Fruit fly (Drosophila melanogaster) whole organism, adult: ENCODE data around the gene bap.

Experiments
- CG11617 ChIP-seq: fragments of 200-800 bp; sonication (Bioruptor generic); optimal IDR thresholded peaks from 2 replicates; lab custom pipeline; 2017; ENCODE audit warnings: mild to moderate bottlenecking, missing biosample characterization, missing genetic modification reagents, missing genetic modification characterization
- CG12768 ChIP-seq: fragments of 200-800 bp; sonication (Bioruptor generic); optimal IDR thresholded peaks from 2 replicates; lab custom pipeline; 2017; ENCODE audit warnings: missing biosample characterization, missing genetic modification characterization, mild to moderate bottlenecking, moderate library complexity, missing genetic modification reagents
- CG14711 ChIP-seq: fragments of 200-800 bp; sonication (Bioruptor generic); optimal IDR thresholded peaks from 2 replicates; lab custom pipeline; 2018; ENCODE audit warnings: missing biosample characterization, mild to moderate bottlenecking, missing genetic modification characterization, moderate library complexity
- CG1620 ChIP-seq: fragments of 200-800 bp; sonication (Bioruptor generic); optimal IDR thresholded peaks from 2 replicates; lab custom pipeline; 2016; ENCODE audit warnings: missing biosample characterization, missing genetic modification characterization
- CG33017 ChIP-seq: fragments of 200-800 bp; sonication (Bioruptor generic); optimal IDR thresholded peaks from 2 replicates; lab custom pipeline; 2018; ENCODE audit warnings: missing biosample characterization, mild to moderate bottlenecking, missing genetic modification characterization, moderate library complexity
- CG5204 ChIP-seq: fragments of 200-800 bp; sonication (Bioruptor generic); optimal IDR thresholded peaks from 2 replicates; lab custom pipeline; 2016; ENCODE audit warnings: missing biosample characterization, missing genetic modification characterization
- CG7045 ChIP-seq: fragments of 200-800 bp; sonication (Bioruptor generic); optimal IDR thresholded peaks from 2 replicates; lab custom pipeline; 2017; ENCODE audit warnings: missing biosample characterization, mild to moderate bottlenecking, missing genetic modification characterization
- CG7101 ChIP-seq: fragments of 200-800 bp; sonication (Bioruptor generic); optimal IDR thresholded peaks from 2 replicates; lab custom pipeline; 2018; ENCODE audit warnings: missing biosample characterization, mild to moderate bottlenecking, missing genetic modification characterization, moderate library complexity
- Clk ChIP-seq: fragments of 200-800 bp; sonication (Bioruptor generic); optimal IDR thresholded peaks from 2 replicates; lab custom pipeline; 2017; ENCODE audit warnings: missing biosample characterization, missing genetic modification characterization
- Crg-1 ChIP-seq: fragments of 200-800 bp; sonication (Bioruptor generic); optimal IDR thresholded peaks from 2 replicates; lab custom pipeline; 2016; ENCODE audit warnings: missing biosample characterization, missing genetic modification characterization
- Hr96 ChIP-seq: fragments of 200-800 bp; sonication (Bioruptor generic); optimal IDR thresholded peaks from 2 replicates; lab custom pipeline; 2016; ENCODE audit warnings: missing biosample characterization, missing genetic modification characterization
- Mnt ChIP-seq: fragments of 200-800 bp; sonication (Bioruptor generic); optimal IDR thresholded peaks from 2 replicates; lab custom pipeline; 2016; ENCODE audit warnings: missing biosample characterization, mild to moderate bottlenecking, missing genetic modification characterization
- bab1 ChIP-seq: fragments of 200-800 bp; sonication (Bioruptor generic); optimal IDR thresholded peaks from 3 replicates; lab custom pipeline; 2019; ENCODE audit warnings: missing biosample characterization, mild to moderate bottlenecking, missing genetic modification characterization, moderate library complexity
- cic ChIP-seq: fragments of 200-800 bp; sonication (Bioruptor generic); optimal IDR thresholded peaks from 2 replicates; lab custom pipeline; 2017; ENCODE audit warnings: missing biosample characterization, mild to moderate bottlenecking, missing genetic modification characterization, moderate library complexity
- cnc ChIP-seq, 2 experiments: fragments of >200 bp; optimal IDR thresholded peaks; 2 replicates each; lab custom pipeline; 2017
- kay ChIP-seq: fragments of 200-800 bp; sonication (Bioruptor generic); peaks from one replicate; lab custom pipeline; 2016; ENCODE audit warnings: missing biosample characterization, missing genetic modification characterization, borderline replicate concordance
- ovo ChIP-seq: fragments of 200-800 bp; sonication (Bioruptor generic); optimal IDR thresholded peaks from 2 replicates; lab custom pipeline; 2016; ENCODE audit warnings: missing biosample characterization, missing genetic modification characterization
- pad ChIP-seq: fragments of 200-800 bp; sonication (Bioruptor generic); optimal IDR thresholded peaks from 3 replicates; lab custom pipeline; 2017; ENCODE audit warnings: missing biosample characterization, missing genetic modification characterization, mild to moderate bottlenecking, moderate library complexity, missing genetic modification reagents
- tj ChIP-seq: fragments of 200-800 bp; sonication (Bioruptor generic); optimal IDR thresholded peaks from 3 replicates; lab custom pipeline; 2017; ENCODE audit warnings: missing biosample characterization, mild to moderate bottlenecking, missing genetic modification characterization, moderate library complexity
- toe ChIP-seq: fragments of 200-800 bp; sonication (Bioruptor generic); optimal IDR thresholded peaks from 2 replicates; lab custom pipeline; 2016; ENCODE audit warnings: missing biosample characterization, missing genetic modification characterization

Gene bap

dm6 chr3R:21407145-21407544 lies 18.5 kb downstream of the bap start, which contains the start of gene CheB93a:
Gene CheB93a, plus strand, starts transcription at chr3R:21407445.
- TF ChIP-seq CG5204 (no peak), Hr96 (GFP tag; lab: Kevin White, UChicago) (no peak), Clk (no peak), kay (GFP tag; lab: Kevin White, UChicago) (no peak)

- no peak for TF ChIP-seq Hr96 (GFP tag; lab: Kevin White, UChicago)
- no peak for TF ChIP-seq Crg-1
- no peak for TF ChIP-seq CG14711 (tag; lab: Kevin White, UChicago)
- TF ChIP-seq CG7045 (GFP tag; lab: Kevin White, UChicago), result no peak
- TF ChIP-seq bab1 (GFP tag; lab: Kevin White, UChicago), result no peak
- TF ChIP-seq tj, result no peak
- TF ChIP-seq cic, result no peak
- no peak for TF ChIP-seq CG11617 (GFP tag; lab: Kevin White, UChicago)
- no peak for TF ChIP-seq Mnt (GFP tag; lab: Kevin White, UChicago)
These were observed 19.7 kb downstream of the bap start for dm6 chr3R:21408372-21408771.

- TF ChIP-seq CG14711 (tag; lab: Kevin White, UChicago) (no peak), toe (GFP tag; lab: Kevin White, UChicago) (no peak), Mnt (GFP tag; lab: Kevin White, UChicago) (no peak), CG1620 (GFP tag; lab: Kevin White, UChicago) (no peak), CG7045 (GFP tag; lab: Kevin White, UChicago) (no peak), CG11617 (GFP tag; lab: Kevin White, UChicago) (no peak), tj (no peak), cic (no peak), CG33017 (tag; lab: Kevin White, UChicago) (no peak), Hr96 (GFP tag; lab: Kevin White, UChicago) (no peak), cnc (optimal IDR thresholded peaks at IDR 0.05; lab: Kevin White, UChicago) (no peak), CG12768 (GFP tag; lab: Kevin White, UChicago) (no peak), Crg-1 (no peak), CG5204 (no peak), ovo (GFP tag; lab: Kevin White, UChicago) (no peak), CG7101 (tag; lab: Kevin White, UChicago) (no peak), bab1 (GFP tag; lab: Kevin White, UChicago) (no peak), pad (GFP tag; lab: Kevin White, UChicago) (no peak)
These were observed 20.1 kb downstream of the bap start, which contains the start of gene CheB93b for dm6 chr3R:21408823-21409222. Gene CheB93b, plus strand, starts transcription at chr3R:21409123.

DNA sequence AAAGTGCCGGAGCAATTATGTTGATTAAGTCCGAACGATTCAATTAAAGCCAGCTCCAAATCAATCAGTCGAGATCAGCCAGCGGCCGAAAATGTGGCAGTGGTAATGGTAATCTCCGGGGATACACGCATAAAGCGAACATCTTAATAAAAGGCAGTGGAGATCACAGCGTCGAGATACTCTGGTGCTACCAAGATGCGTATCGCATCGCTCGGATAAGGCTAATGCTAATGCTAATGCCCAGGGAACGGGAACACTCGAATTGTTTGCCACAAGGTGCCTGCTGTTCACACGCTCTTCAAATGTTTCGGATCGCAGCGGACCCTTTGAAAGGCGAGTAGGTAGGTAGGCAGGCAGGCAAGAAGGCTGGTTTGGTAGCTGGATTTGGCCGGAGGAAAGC lies 25.5 kb downstream of the bap start:
- TF ChIP-seq ovo (GFP tag; lab: Kevin White, UChicago) (no peak), CG7101 (tag; lab: Kevin White, UChicago) (no peak), CG11617 (GFP tag; lab: Kevin White, UChicago) (no peak), CG5204 (no peak), cic (no peak), Hr96 (GFP tag; lab: Kevin White, UChicago) (no peak), toe (GFP tag; lab: Kevin White, UChicago) (no peak), kay (GFP tag; lab: Kevin White, UChicago) (no peak), bab1 (GFP tag; lab: Kevin White, UChicago) (no peak), CG14711 (tag; lab: Kevin White, UChicago) (no peak), CG12768 (GFP tag; lab: Kevin White, UChicago) (no peak), CG1620 (GFP tag; lab: Kevin White, UChicago) (no peak)

DNA sequence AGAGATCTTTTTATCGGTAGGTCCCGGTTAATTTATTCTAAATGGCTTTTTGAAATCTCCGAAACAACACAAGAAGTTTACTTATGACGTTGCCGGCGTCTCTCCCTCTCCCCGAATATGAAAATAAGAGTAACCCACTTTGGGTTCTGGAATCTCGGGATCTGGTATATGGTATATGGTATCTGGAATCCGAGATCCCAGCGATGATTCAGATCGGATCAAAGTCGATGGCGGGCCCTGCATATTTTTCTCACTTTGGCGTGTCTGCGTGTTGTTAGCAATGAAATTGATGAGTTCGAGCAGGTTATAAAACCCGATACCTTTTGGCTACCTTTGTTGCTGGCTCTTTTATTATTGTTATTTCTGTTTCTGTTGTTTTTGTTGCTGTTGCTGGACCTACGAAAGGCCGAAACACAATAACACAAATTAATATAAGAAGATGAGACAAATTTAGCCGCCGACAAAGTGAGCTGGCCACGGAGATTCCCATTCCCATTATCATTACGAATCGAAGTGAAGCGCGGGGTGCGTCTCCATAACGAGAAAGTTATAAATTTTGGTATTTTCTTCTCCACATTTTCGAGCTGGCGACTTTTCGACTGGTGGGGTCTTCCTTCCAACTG lies 26.4 kb downstream of the bap start:
- TF ChIP-seq CG12768 (GFP tag; lab: Kevin White, UChicago) (no peak), cic (no peak)

dm6 chr3R:21416888-21417287 lies 28.2 kb downstream of the bap start:
- no peak for TF ChIP-seq Crg-1
- no peak for TF ChIP-seq CG1620 (GFP tag; lab: Kevin White, UChicago)
- TF ChIP-seq ovo (GFP tag; lab: Kevin White, UChicago), result no peak
- no peak for TF ChIP-seq Clk
- no peak for TF ChIP-seq toe (GFP tag; lab: Kevin White, UChicago)
- no peak for TF ChIP-seq pad (GFP tag; lab: Kevin White, UChicago)
- TF ChIP-seq CG5204, result no peak
- no peak for TF ChIP-seq cic
- no peak for TF ChIP-seq cnc (optimal IDR thresholded peaks at IDR 0.05; lab: Kevin White, UChicago)
- TF ChIP-seq CG7045 (GFP tag; lab: Kevin White, UChicago), result no peak
- no peak for TF ChIP-seq CG14711 (tag; lab: Kevin White, UChicago)

DNA sequence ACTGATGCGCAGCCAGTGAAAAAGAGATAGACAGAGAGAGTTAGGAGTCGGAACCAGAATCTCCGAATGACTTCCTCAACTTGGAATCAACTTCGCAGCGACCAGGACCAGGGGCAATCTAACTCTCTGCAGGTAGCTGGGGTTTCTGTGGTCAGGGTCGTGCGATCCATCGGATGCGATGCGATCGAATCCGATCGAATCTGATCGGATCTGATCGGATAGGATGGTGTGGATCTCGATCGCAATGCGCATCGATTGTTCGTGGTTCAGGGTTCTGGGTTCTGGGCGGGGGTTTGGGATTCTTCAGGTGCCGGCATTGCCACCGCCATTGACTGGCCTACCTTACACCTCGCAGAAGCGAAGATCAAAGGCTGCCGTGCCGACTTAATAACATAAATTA lies 30.6 kb downstream of the bap start:
- TF ChIP-seq CG7045 (GFP tag; lab: Kevin White, UChicago), result no peak
- no peak for TF ChIP-seq pad (GFP tag; lab: Kevin White, UChicago)
- TF ChIP-seq kay (GFP tag; lab: Kevin White, UChicago), result no peak
- TF ChIP-seq ovo (GFP tag; lab: Kevin White, UChicago), result no peak
- no peak for TF ChIP-seq tj
